Fruit fly (Drosophila melanogaster): ENCODE data around the gene C3G.
A peak's percentile ranks its signal among the peaks of the same experiment; 100 is the strongest.

The C3G gene

dm6 chrX:6802376-6803080 is 865 bp downstream of the C3G start (continued):
- TF ChIP-seq prd (optimal IDR thresholded peaks at IDR 0.05) (no peak), prd (GFP tag; IDR thresholded peaks at IDR 0.05) (no peak), HmgD (GFP tag; optimal IDR thresholded peaks at IDR 0.05) (no peak), aop (GFP tag; IDR thresholded peaks at IDR 0.05) (0 out of 2 replicates have a peak, but pooled peaks have one; percentile 50), CG31388 (GFP tag; optimal IDR thresholded peaks at IDR 0.05) (no peak), Xbp1 (GFP tag; optimal IDR thresholded peaks at IDR 0.05) (no peak), B-H2 (GFP tag; optimal IDR thresholded peaks at IDR 0.05) (no peak), peb (GFP tag; IDR thresholded peaks at IDR 0.05) (no peak), CG12071 (GFP tag; optimal IDR thresholded peaks at IDR 0.05) (no peak), CG2120 (GFP tag; optimal IDR thresholded peaks at IDR 0.05) (no peak), CG17385 (GFP tag; optimal IDR thresholded peaks at IDR 0.05) (no peak), ems (GFP tag; optimal IDR thresholded peaks at IDR 0.05) (no peak), CG11247 (GFP tag; IDR thresholded peaks at IDR 0.05) (no peak), pita (GFP tag; optimal IDR thresholded peaks at IDR 0.05) (peak; percentile 36), Optix (GFP tag; IDR thresholded peaks at IDR 0.05) (no peak), Asciz (GFP tag; optimal IDR thresholded peaks at IDR 0.05) (no peak), CG3726 (GFP tag; IDR thresholded peaks at IDR 0.05) (no peak), eyg (GFP tag; optimal IDR thresholded peaks at IDR 0.05) (no peak), CG2129 (GFP tag; IDR thresholded peaks at IDR 0.05; ENCODE audit: partially characterized antibody) (no peak), slp2 (GFP tag; optimal IDR thresholded peaks at IDR 0.05) (no peak), luna (GFP tag; optimal IDR thresholded peaks at IDR 0.05) (no peak), Sry-β (GFP tag; optimal IDR thresholded peaks at IDR 0.05) (no peak), mld (GFP tag; IDR thresholded peaks at IDR 0.05; ENCODE audit: partially characterized antibody) (no peak), CG31365 (tag; optimal IDR thresholded peaks at IDR 0.05) (no peak), CG5180 (GFP tag; optimal IDR thresholded peaks at IDR 0.05) (no peak), CG11560 (tag; IDR thresholded peaks at IDR 0.05) (no peak), Dref (GFP tag; IDR thresholded peaks at IDR 0.05) (no peak), Elba2 (GFP tag; optimal IDR thresholded peaks at IDR 0.05) (peak; percentile 38), Deaf1 (tag; optimal IDR thresholded peaks at IDR 0.05) (no peak), sqz (GFP tag; optimal IDR thresholded peaks at IDR 0.05) (no peak), Mrtf (GFP tag; IDR thresholded peaks at IDR 0.05) (no peak), CG8359 (GFP tag; optimal IDR thresholded peaks at IDR 0.05; ENCODE audit: borderline replicate concordance) (no peak), NK7.1 (GFP tag; optimal IDR thresholded peaks at IDR 0.05) (no peak), CG14965 (GFP tag; optimal IDR thresholded peaks at IDR 0.05; ENCODE audit: borderline replicate concordance) (no peak), sens (GFP tag) (peak; percentile 22), chinmo (GFP tag; IDR thresholded peaks at IDR 0.05; ENCODE audit: partially characterized antibody) (no peak), Med (GFP tag) (peak; percentile 38), Vsx1 (GFP tag; optimal IDR thresholded peaks at IDR 0.05) (no peak), CG10209 (GFP tag; optimal IDR thresholded peaks at IDR 0.05) (no peak), crol (GFP tag; IDR thresholded peaks at IDR 0.05) (peak; percentile 95), z (GFP tag; IDR thresholded peaks at IDR 0.05) (no peak), CG8388 (GFP tag; optimal IDR thresholded peaks at IDR 0.05) (no peak), Bteb2 (GFP tag; optimal IDR thresholded peaks at IDR 0.05) (no peak), oc (tag; optimal IDR thresholded peaks at IDR 0.05) (no peak), pan (optimal IDR thresholded peaks at IDR 0.05) (no peak), pan (GFP tag; optimal IDR thresholded peaks at IDR 0.05 in 1 of 2, IDR thresholded peaks at IDR 0.05 in 1 of 2) (no peak), zf30C (GFP tag; optimal IDR thresholded peaks at IDR 0.05) (peak; percentile 18), eve (GFP tag; optimal IDR thresholded peaks at IDR 0.05) (no peak), CG17802 (tag; optimal IDR thresholded peaks at IDR 0.05) (no peak), CG7786 (GFP tag; optimal IDR thresholded peaks at IDR 0.05) (no peak), Oli (tag; optimal IDR thresholded peaks at IDR 0.05) (no peak)

Data from whole organism, embryonic.